Worm (Caenorhabditis elegans) whole organism, young adult: Measurements from ENCODE around the gene glb-16.

Experiments
- F55B11.4 ChIP-seq: sonication (generic microtip); optimal IDR thresholded peaks from 2 replicates; lab custom pipeline; 2016; ENCODE audit warnings: missing compliant biosample characterization, missing genetic modification characterization, borderline replicate concordance; ENCODE audit not compliant: insufficient read depth
- ceh-40 ChIP-seq: fragments of 200-800 bp; sonication (Bioruptor generic); IDR thresholded peaks from 2 replicates; pipeline ENCODE4 v1.3.6; 2022; ENCODE audit warnings: missing genetic modification characterization, missing compliant biosample characterization
- tbx-9 ChIP-seq: sonication (generic microtip); optimal IDR thresholded peaks from 2 replicates; lab custom pipeline; 2016; ENCODE audit warnings: borderline replicate concordance, missing genetic modification characterization, inconsistent platforms, missing compliant biosample characterization

- TF ChIP-seq ceh-40 (GFP tag; lab: Robert Waterston, UW) (no peak), tbx-9 (no peak), F55B11.4 (tag; lab: Kevin White, UChicago) (no peak)
Measured at ce11 chrX:7577458-7578158, 37.7 kb upstream of the glb-16 start.
